Worm (Caenorhabditis elegans) whole organism, mixed stage, embryonic: ENCODE results near the gene Y41E3.13.

Experiments
- bed-3 ChIP-seq: fragments of 200-800 bp; sonication (Bioruptor generic); optimal IDR thresholded peaks from 3 replicates; lab custom pipeline; 2018; ENCODE audit warnings: mild to moderate bottlenecking, missing genetic modification characterization, moderate library complexity, missing compliant biosample characterization
- blmp-1 ChIP-seq: fragments of 150-350 bp; optimal IDR thresholded peaks from 2 replicates; lab custom pipeline; 2014; ENCODE audit warnings: missing biosample characterization, missing genetic modification characterization
- ceh-43 ChIP-seq: fragments of 200-800 bp; sonication (Bioruptor generic); optimal IDR thresholded peaks from 2 replicates; lab custom pipeline; 2018; ENCODE audit warnings: mild to moderate bottlenecking, missing genetic modification characterization, moderate library complexity, missing compliant biosample characterization
- ceh-83 ChIP-seq: fragments of 200-800 bp; sonication (Bioruptor generic); optimal IDR thresholded peaks from 2 replicates; lab custom pipeline; 2018; ENCODE audit warnings: mild to moderate bottlenecking, missing genetic modification characterization, missing compliant biosample characterization
- ces-1 ChIP-seq: fragments of 150-350 bp; optimal IDR thresholded peaks from 2 replicates; lab custom pipeline; 2014; ENCODE audit warnings: missing biosample characterization, missing genetic modification reagents, missing genetic modification characterization
- elt-3 ChIP-seq: fragments of 150-350 bp; optimal IDR thresholded peaks from 2 replicates; lab custom pipeline; 2014; ENCODE audit warnings: missing biosample characterization, missing genetic modification characterization
- lin-13 ChIP-seq: fragments of 150-350 bp; optimal IDR thresholded peaks from 2 replicates; lab custom pipeline; 2014; ENCODE audit warnings: missing biosample characterization, missing genetic modification characterization
- mep-1 ChIP-seq: fragments of 150-350 bp; optimal IDR thresholded peaks from 2 replicates; lab custom pipeline; 2017; ENCODE audit warnings: missing biosample characterization, missing genetic modification reagents, missing genetic modification characterization, inconsistent platforms
- mls-2 ChIP-seq: sonication (generic microtip); optimal IDR thresholded peaks from 2 replicates; lab custom pipeline; 2016; ENCODE audit warnings: mild to moderate bottlenecking, missing genetic modification characterization, moderate library complexity, missing compliant biosample characterization
- pha-4 ChIP-seq: fragments of 150-350 bp; optimal IDR thresholded peaks from 2 replicates; lab custom pipeline; 2018; ENCODE audit warnings: missing biosample characterization, missing genetic modification reagents, missing genetic modification characterization

ce11 chrIV:15051045-15051444, 7.0 kb upstream of the Y41E3.13 start:
- TF ChIP-seq blmp-1 (tag; lab: Kevin White, UChicago) (no peak), ces-1 (GFP tag; lab: Kevin White, UChicago) (no peak), ceh-43 (GFP tag; lab: Kevin White, UChicago) (no peak), bed-3 (GFP tag; lab: Kevin White, UChicago) (no peak), mls-2 (tag; lab: Kevin White, UChicago) (no peak), elt-3 (tag; lab: Kevin White, UChicago) (no peak), mep-1 (no peak), lin-13 (tag; lab: Kevin White, UChicago) (no peak), ceh-83 (no peak), pha-4 (tag; lab: Kevin White, UChicago) (no peak)
